Fruit fly (Drosophila melanogaster): ENCODE results near the gene CG15880.
A peak's percentile ranks its signal among the peaks of the same experiment; 100 is the strongest.

Gene CG15880

dm6 chr2L:845341-846004 lies 27.7 kb upstream of the CG15880 start:
- TF ChIP-seq rgr (GFP tag; optimal IDR thresholded peaks at IDR 0.05) (peak; percentile 78), Abd-B (GFP tag; optimal IDR thresholded peaks at IDR 0.05) (no peak), Hr78 (GFP tag; optimal IDR thresholded peaks at IDR 0.05) (no peak), Myc (optimal IDR thresholded peaks at IDR 0.05) (no peak), Hr83 (GFP tag; optimal IDR thresholded peaks at IDR 0.05; ENCODE audit: poor library complexity, severe bottlenecking) (no peak), ey (GFP tag; optimal IDR thresholded peaks at IDR 0.05) (peak; percentile 83), dsf (GFP tag; optimal IDR thresholded peaks at IDR 0.05; ENCODE audit: borderline replicate concordance) (no peak), brk (GFP tag; optimal IDR thresholded peaks at IDR 0.05) (no peak), dmrt93B (GFP tag; optimal IDR thresholded peaks at IDR 0.05) (peak; percentile 37), Dfd (GFP tag; optimal IDR thresholded peaks at IDR 0.05) (no peak), GATAd (GFP tag; optimal IDR thresholded peaks at IDR 0.05) (no peak), foxo (GFP tag; optimal IDR thresholded peaks at IDR 0.05) (peak in 1 of 2 experiments; percentile 70), sage (GFP tag; optimal IDR thresholded peaks at IDR 0.05) (no peak), pan (optimal IDR thresholded peaks at IDR 0.05) (no peak), CrebA (GFP tag; optimal IDR thresholded peaks at IDR 0.05; ENCODE audit: borderline replicate concordance) (no peak), Sp1 (GFP tag; optimal IDR thresholded peaks at IDR 0.05) (peak; percentile 46), Dif (GFP tag; optimal IDR thresholded peaks at IDR 0.05; ENCODE audit: partially characterized antibody) (no peak), psq (GFP tag; optimal IDR thresholded peaks at IDR 0.05) (peak; percentile 53), Mio (GFP tag; optimal IDR thresholded peaks at IDR 0.05) (no peak), Vsx2 (GFP tag; optimal IDR thresholded peaks at IDR 0.05; ENCODE audit: partially characterized antibody) (no peak), fru (GFP tag; optimal IDR thresholded peaks at IDR 0.05) (peak; percentile 73), CG32264 (GFP tag; optimal IDR thresholded peaks at IDR 0.05) (peak; percentile 32), N (GFP tag; optimal IDR thresholded peaks at IDR 0.05) (no peak), OdsH (GFP tag; optimal IDR thresholded peaks at IDR 0.05) (peak; percentile 69), woc (GFP tag; optimal IDR thresholded peaks at IDR 0.05) (peak; percentile 36), br (GFP tag; optimal IDR thresholded peaks at IDR 0.05) (peak; percentile 79), h (GFP tag; optimal IDR thresholded peaks at IDR 0.05) (peak; percentile 64), jim (GFP tag; optimal IDR thresholded peaks at IDR 0.05) (no peak), tai (GFP tag; optimal IDR thresholded peaks at IDR 0.05) (no peak), Rel (GFP tag; optimal IDR thresholded peaks at IDR 0.05) (no peak), Rel (tag; optimal IDR thresholded peaks at IDR 0.05) (no peak), sv (GFP tag; optimal IDR thresholded peaks at IDR 0.05) (peak; percentile 79), CG9705 (GFP tag; optimal IDR thresholded peaks at IDR 0.05) (no peak), Jra (GFP tag; optimal IDR thresholded peaks at IDR 0.05) (no peak), lola (GFP tag; optimal IDR thresholded peaks at IDR 0.05) (no peak), usp (GFP tag; optimal IDR thresholded peaks at IDR 0.05) (no peak), Hnf4 (GFP tag; optimal IDR thresholded peaks at IDR 0.05) (peak; percentile 64), HLH106 (tag; optimal IDR thresholded peaks at IDR 0.05) (peak; percentile 59), dl (GFP tag; optimal IDR thresholded peaks at IDR 0.05; ENCODE audit: insufficient read depth in 1 of 2, partially characterized antibody in 2 of 2) (no peak)

- peak; percentile 2 for TF ChIP-seq h (GFP tag; optimal IDR thresholded peaks at IDR 0.05)
- TF ChIP-seq jim (GFP tag; optimal IDR thresholded peaks at IDR 0.05), result no peak
These were observed 26.4 kb upstream of the CG15880 start for dm6 chr2L:843850-844791.

All from whole organism, wandering third instar larva.